Worm (Caenorhabditis elegans) whole organism, mixed stage, embryonic: ENCODE measurements around the gene C16D9.5.

ENCODE experiments used
- M03D4.4 ChIP-seq: sonication (generic microtip); optimal IDR thresholded peaks from 2 replicates; lab custom pipeline; 2017; ENCODE audit warnings: mild to moderate bottlenecking, missing genetic modification characterization, missing compliant biosample characterization
- bed-3 ChIP-seq: fragments of 200-800 bp; sonication (Bioruptor generic); optimal IDR thresholded peaks from 3 replicates; lab custom pipeline; 2018; ENCODE audit warnings: mild to moderate bottlenecking, missing genetic modification characterization, moderate library complexity, missing compliant biosample characterization
- blmp-1 ChIP-seq: fragments of 150-350 bp; optimal IDR thresholded peaks from 2 replicates; lab custom pipeline; 2014; ENCODE audit warnings: missing biosample characterization, missing genetic modification characterization
- ceh-39 ChIP-seq: fragments of 150-350 bp; optimal IDR thresholded peaks from 2 replicates; lab custom pipeline; 2014; ENCODE audit warnings: missing biosample characterization, missing genetic modification characterization
- ceh-43 ChIP-seq: fragments of 200-800 bp; sonication (Bioruptor generic); optimal IDR thresholded peaks from 2 replicates; lab custom pipeline; 2018; ENCODE audit warnings: mild to moderate bottlenecking, missing genetic modification characterization, moderate library complexity, missing compliant biosample characterization
- ces-1 ChIP-seq: fragments of 150-350 bp; optimal IDR thresholded peaks from 2 replicates; lab custom pipeline; 2014; ENCODE audit warnings: missing biosample characterization, missing genetic modification reagents, missing genetic modification characterization
- cnd-1 ChIP-seq: fragments of 200-800 bp; sonication (Bioruptor generic); optimal IDR thresholded peaks from 2 replicates; lab custom pipeline; 2018; ENCODE audit warnings: mild to moderate bottlenecking, missing genetic modification characterization, missing compliant biosample characterization
- drap-1 ChIP-seq: fragments of 200-800 bp; sonication (Bioruptor generic); optimal IDR thresholded peaks from 3 replicates; lab custom pipeline; 2018; ENCODE audit warnings: mild to moderate bottlenecking, missing genetic modification characterization, missing compliant biosample characterization
- elt-1 ChIP-seq: sonication (generic microtip); optimal IDR thresholded peaks from 2 replicates; lab custom pipeline; 2017; ENCODE audit warnings: missing genetic modification characterization, mild to moderate bottlenecking, missing compliant biosample characterization, antibody characterized with exemption, moderate library complexity, borderline replicate concordance; ENCODE audit not compliant: insufficient read depth
- elt-3 ChIP-seq: fragments of 150-350 bp; optimal IDR thresholded peaks from 2 replicates; lab custom pipeline; 2014; ENCODE audit warnings: missing biosample characterization, missing genetic modification characterization
- flh-1 ChIP-seq: fragments of 200-800 bp; sonication (Bioruptor generic); optimal IDR thresholded peaks from 2 replicates; lab custom pipeline; 2018; ENCODE audit warnings: mild to moderate bottlenecking, missing genetic modification characterization, moderate library complexity, missing compliant biosample characterization
- hlh-1 ChIP-seq: fragments of 150-350 bp; optimal IDR thresholded peaks from 2 replicates; lab custom pipeline; 2014; ENCODE audit warnings: missing biosample characterization, missing genetic modification reagents, missing genetic modification characterization
- lin-13 ChIP-seq: fragments of 150-350 bp; optimal IDR thresholded peaks from 2 replicates; lab custom pipeline; 2014; ENCODE audit warnings: missing biosample characterization, missing genetic modification characterization
- lin-32 ChIP-seq: fragments of 200-800 bp; sonication (Bioruptor generic); optimal IDR thresholded peaks from 2 replicates; lab custom pipeline; 2018; ENCODE audit warnings: mild to moderate bottlenecking, missing genetic modification characterization, missing compliant biosample characterization
- lsy-2 ChIP-seq: fragments of 150-350 bp; optimal IDR thresholded peaks from 2 replicates; lab custom pipeline; 2014; ENCODE audit warnings: missing biosample characterization, missing genetic modification characterization
- mab-5 ChIP-seq: fragments of 150-350 bp; optimal IDR thresholded peaks from 2 replicates; lab custom pipeline; 2014; ENCODE audit warnings: missing biosample characterization, missing genetic modification characterization
- mep-1 ChIP-seq: fragments of 150-350 bp; optimal IDR thresholded peaks from 2 replicates; lab custom pipeline; 2017; ENCODE audit warnings: missing biosample characterization, missing genetic modification reagents, missing genetic modification characterization, inconsistent platforms
- mls-2 ChIP-seq: sonication (generic microtip); optimal IDR thresholded peaks from 2 replicates; lab custom pipeline; 2016; ENCODE audit warnings: mild to moderate bottlenecking, missing genetic modification characterization, moderate library complexity, missing compliant biosample characterization
- nhr-2 ChIP-seq: fragments of 150-350 bp; optimal IDR thresholded peaks from 2 replicates; lab custom pipeline; 2014; ENCODE audit warnings: missing biosample characterization, missing genetic modification characterization
- nhr-237 ChIP-seq: fragments of 150-350 bp; optimal IDR thresholded peaks from 2 replicates; lab custom pipeline; 2014; ENCODE audit warnings: missing biosample characterization, missing genetic modification characterization
- nhr-28 ChIP-seq: fragments of 150-350 bp; optimal IDR thresholded peaks from 2 replicates; lab custom pipeline; 2014; ENCODE audit warnings: missing biosample characterization, missing genetic modification characterization
- nhr-76 ChIP-seq: sonication (generic microtip); optimal IDR thresholded peaks from 2 replicates; lab custom pipeline; 2017; ENCODE audit warnings: missing biosample characterization, missing genetic modification characterization
- pha-4 ChIP-seq: fragments of 150-350 bp; optimal IDR thresholded peaks from 2 replicates; lab custom pipeline; 2018; ENCODE audit warnings: missing biosample characterization, missing genetic modification reagents, missing genetic modification characterization
- snpc-4 ChIP-seq: fragments of 150-350 bp; optimal IDR thresholded peaks from 2 replicates; lab custom pipeline; 2014; ENCODE audit warnings: missing biosample characterization, missing genetic modification characterization
- sptf-1 ChIP-seq: sonication (generic microtip); optimal IDR thresholded peaks from 2 replicates; lab custom pipeline; 2017; ENCODE audit warnings: mild to moderate bottlenecking, missing genetic modification characterization, moderate library complexity, missing compliant biosample characterization
- tbx-8 ChIP-seq: fragments of 200-800 bp; sonication (Bioruptor generic); optimal IDR thresholded peaks from 2 replicates; lab custom pipeline; 2018; ENCODE audit warnings: mild to moderate bottlenecking, missing genetic modification characterization, moderate library complexity, missing compliant biosample characterization
- unc-120 ChIP-seq: sonication (generic microtip); optimal IDR thresholded peaks from 2 replicates; lab custom pipeline; 2017; ENCODE audit warnings: missing genetic modification characterization, missing compliant biosample characterization; ENCODE audit not compliant: poor library complexity, severe bottlenecking
- unc-39 ChIP-seq: fragments of 150-350 bp; optimal IDR thresholded peaks from 2 replicates; lab custom pipeline; 2014; ENCODE audit warnings: missing biosample characterization, missing genetic modification characterization
- unc-62 ChIP-seq: fragments of 150-350 bp; optimal IDR thresholded peaks from 2 replicates; lab custom pipeline; 2014; ENCODE audit warnings: missing biosample characterization, missing genetic modification reagents, missing genetic modification characterization
- zip-8 ChIP-seq: fragments of 150-350 bp; optimal IDR thresholded peaks from 2 replicates; lab custom pipeline; 2014; ENCODE audit warnings: missing biosample characterization, missing genetic modification characterization
- ztf-11 ChIP-seq: fragments of 150-350 bp; optimal IDR thresholded peaks from 2 replicates; lab custom pipeline; 2014; ENCODE audit warnings: missing biosample characterization, missing genetic modification characterization

C16D9.5 gene

DNA sequence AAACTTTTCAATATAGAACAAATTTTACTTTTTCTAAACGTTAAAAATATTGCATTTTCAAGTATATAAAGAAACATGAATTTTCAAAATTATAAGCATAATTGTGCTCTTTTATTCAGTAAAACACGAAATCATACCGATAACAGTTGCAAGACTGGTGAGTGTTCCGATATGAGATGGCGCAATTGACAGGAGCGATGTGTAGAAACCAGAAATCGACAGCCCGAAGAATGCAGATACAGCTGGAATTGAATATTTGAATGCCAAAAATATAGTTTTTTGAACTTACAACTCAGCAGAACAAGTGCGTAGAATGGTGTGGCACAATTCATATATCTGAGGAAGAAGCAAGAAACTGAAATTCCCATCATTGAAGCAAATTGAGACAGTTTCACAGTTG is 37.6 kb upstream of the C16D9.5 start:
- TF ChIP-seq nhr-2: no peak
- no peak for TF ChIP-seq snpc-4 (tag; lab: Kevin White, UChicago)
- TF ChIP-seq ceh-43 (GFP tag; lab: Kevin White, UChicago): no peak
- no peak for TF ChIP-seq tbx-8 (GFP tag; lab: Kevin White, UChicago)
- TF ChIP-seq drap-1: no peak
- TF ChIP-seq ceh-39 (tag; lab: Kevin White, UChicago): no peak
- no peak for TF ChIP-seq mep-1 (tag; lab: Kevin White, UChicago)
- no peak for TF ChIP-seq ztf-11 (tag; lab: Kevin White, UChicago)
- TF ChIP-seq blmp-1 (tag; lab: Kevin White, UChicago): no peak

DNA sequence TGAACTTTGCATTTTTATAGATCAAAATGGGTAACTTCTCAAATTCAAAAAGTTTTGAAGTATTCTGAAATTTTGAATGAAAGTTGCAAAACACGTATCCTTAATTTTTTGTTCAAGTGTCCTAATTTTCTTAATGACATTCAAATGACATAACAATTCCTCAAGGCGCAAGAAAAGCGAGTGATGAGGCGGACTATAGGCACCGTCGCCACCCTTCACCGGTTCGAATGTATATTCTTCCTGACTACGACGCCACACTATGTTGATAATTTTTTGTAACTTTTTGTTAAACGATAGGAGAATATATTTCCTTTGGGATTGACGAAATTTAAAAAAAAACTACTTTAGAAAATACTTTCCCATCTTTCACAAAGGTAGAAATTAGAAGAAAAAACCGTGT is 36.3 kb upstream of the C16D9.5 start:
- no peak for TF ChIP-seq nhr-28
- no peak for TF ChIP-seq snpc-4 (tag; lab: Kevin White, UChicago)
- no peak for TF ChIP-seq elt-3 (tag; lab: Kevin White, UChicago)
- TF ChIP-seq zip-8 (tag; lab: Kevin White, UChicago): no peak
- TF ChIP-seq mls-2: no peak
- TF ChIP-seq nhr-76: no peak

DNA sequence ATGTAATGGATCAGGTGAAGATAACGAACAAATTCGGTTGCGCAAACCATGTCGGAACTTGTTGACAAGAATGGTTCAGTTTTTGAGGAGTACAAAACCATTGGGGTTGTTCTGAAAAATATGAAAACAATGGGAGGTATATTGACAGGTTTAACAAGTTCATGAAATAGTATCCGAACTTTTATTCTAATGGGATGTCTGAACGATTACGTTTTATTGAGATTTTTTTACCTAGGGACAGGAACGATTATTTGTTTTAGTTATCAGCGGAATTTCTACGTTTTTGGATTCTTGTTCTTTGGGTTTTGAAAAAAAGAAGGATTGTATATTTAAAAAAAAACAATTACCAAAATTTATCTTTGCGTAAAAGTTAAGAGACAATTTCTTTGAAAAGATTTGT is 35.4 kb upstream of the C16D9.5 start, which contains the start of gene str-135:
Gene str-135, minus strand, starts transcription at position 101 of the 400 bp plus-strand sequence.
- TF ChIP-seq nhr-76: no peak
- TF ChIP-seq, all 35 proteins: peak for 0

DNA sequence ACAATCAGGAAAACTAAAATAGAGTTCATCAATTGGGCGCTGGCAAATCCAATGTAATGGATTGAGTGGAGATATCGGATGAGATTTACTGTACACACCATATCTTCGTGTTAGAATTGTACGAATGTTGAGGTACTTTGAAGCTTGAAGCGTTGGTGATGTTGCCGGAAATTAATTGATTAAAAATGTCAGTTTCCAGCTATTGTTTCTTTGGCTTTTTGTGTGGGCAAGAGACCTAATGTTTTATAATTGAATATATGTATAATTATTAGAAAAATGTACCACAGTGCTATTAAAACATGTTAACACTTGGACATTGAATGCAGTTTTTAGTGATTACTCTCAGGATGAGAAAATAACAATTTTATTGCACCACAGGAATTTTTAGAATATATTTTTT is 33.5 kb upstream of the C16D9.5 start, which contains the start of gene str-136:
Gene str-136, minus strand, starts transcription at position 101 of the 400 bp plus-strand sequence.
- no peak for TF ChIP-seq unc-120
- TF ChIP-seq lsy-2 (tag; lab: Kevin White, UChicago): no peak
- no peak for TF ChIP-seq nhr-28
- no peak for TF ChIP-seq mab-5 (tag; lab: Kevin White, UChicago)
- no peak for TF ChIP-seq cnd-1 (tag; lab: Kevin White, UChicago)
- TF ChIP-seq ceh-43 (GFP tag; lab: Kevin White, UChicago): no peak
- no peak for TF ChIP-seq ztf-11 (tag; lab: Kevin White, UChicago)
- no peak for TF ChIP-seq lin-13 (tag; lab: Kevin White, UChicago)
- TF ChIP-seq elt-3 (tag; lab: Kevin White, UChicago): no peak
- no peak for TF ChIP-seq nhr-76
- TF ChIP-seq unc-39 (tag; lab: Kevin White, UChicago): no peak
- no peak for TF ChIP-seq lin-32
- no peak for TF ChIP-seq blmp-1 (tag; lab: Kevin White, UChicago)
- TF ChIP-seq ceh-39 (tag; lab: Kevin White, UChicago): no peak
- TF ChIP-seq drap-1: no peak
- TF ChIP-seq M03D4.4 (tag; lab: Kevin White, UChicago): no peak

DNA sequence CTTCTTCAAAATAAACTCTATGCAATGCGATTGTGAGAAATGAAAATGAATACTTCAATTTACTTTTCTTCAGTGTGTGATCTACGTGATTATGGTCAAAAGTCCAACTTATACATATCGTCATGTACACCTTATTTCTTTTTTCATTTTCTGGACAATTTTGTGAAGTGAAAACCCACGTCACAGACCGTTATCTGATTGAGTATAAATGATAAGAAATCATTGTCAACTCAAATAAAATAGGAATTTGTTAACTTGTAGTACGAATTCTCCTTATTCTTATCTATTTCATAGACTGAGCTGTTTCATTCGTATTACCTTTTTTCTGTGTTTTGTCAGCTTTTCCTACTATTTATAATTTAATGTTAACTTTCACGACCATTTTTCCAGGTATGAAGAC is 26.6 kb upstream of the C16D9.5 start, which contains the start of gene asp-5:
Gene asp-5, plus strand, starts transcription at position 391 of the 400 bp plus-strand sequence.
- TF ChIP-seq hlh-1 (tag; lab: Kevin White, UChicago): no peak
- TF ChIP-seq blmp-1 (tag; lab: Kevin White, UChicago): no peak
- TF ChIP-seq drap-1: no peak
- no peak for TF ChIP-seq nhr-28
- TF ChIP-seq nhr-76: no peak
- TF ChIP-seq unc-62 (GFP tag; lab: Kevin White, UChicago): no peak
- TF ChIP-seq zip-8 (tag; lab: Kevin White, UChicago): no peak
- no peak for TF ChIP-seq bed-3 (GFP tag; lab: Kevin White, UChicago)
- no peak for TF ChIP-seq flh-1 (GFP tag; lab: Kevin White, UChicago)
- TF ChIP-seq snpc-4 (tag; lab: Kevin White, UChicago): no peak
- no peak for TF ChIP-seq lsy-2 (tag; lab: Kevin White, UChicago)
- TF ChIP-seq lin-13 (tag; lab: Kevin White, UChicago): no peak
- no peak for TF ChIP-seq ces-1 (GFP tag; lab: Kevin White, UChicago)
- no peak for TF ChIP-seq nhr-237 (tag; lab: Kevin White, UChicago)
- TF ChIP-seq lin-32: no peak
- no peak for TF ChIP-seq elt-1 (tag; lab: Kevin White, UChicago)
- TF ChIP-seq sptf-1: no peak

DNA sequence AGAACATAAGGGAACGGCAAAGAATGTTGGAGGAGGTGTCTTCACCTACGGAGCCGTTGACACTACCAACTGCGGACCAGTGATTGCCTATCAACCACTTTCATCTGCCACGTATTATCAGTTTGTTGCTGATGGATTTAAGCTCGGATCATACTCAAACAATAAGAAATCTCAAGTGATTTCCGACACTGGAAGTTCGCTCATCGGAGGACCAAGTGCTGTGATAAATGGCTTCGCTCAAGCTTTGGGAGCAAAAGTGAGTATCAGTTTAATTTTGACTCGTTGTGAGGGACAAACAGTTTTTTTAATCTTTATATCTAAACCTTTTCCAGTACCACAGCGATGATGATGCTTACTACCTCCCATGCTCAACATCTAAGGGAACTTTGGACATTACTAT is 26.0 kb upstream of the C16D9.5 start:
- TF ChIP-seq blmp-1 (tag; lab: Kevin White, UChicago) (no peak), ztf-11 (tag; lab: Kevin White, UChicago) (no peak), ceh-43 (GFP tag; lab: Kevin White, UChicago) (no peak), ceh-39 (tag; lab: Kevin White, UChicago) (no peak), nhr-2 (no peak), zip-8 (tag; lab: Kevin White, UChicago) (no peak), snpc-4 (tag; lab: Kevin White, UChicago) (no peak), pha-4 (tag; lab: Kevin White, UChicago) (no peak), elt-1 (tag; lab: Kevin White, UChicago) (no peak), cnd-1 (tag; lab: Kevin White, UChicago) (no peak), mab-5 (tag; lab: Kevin White, UChicago) (no peak), tbx-8 (GFP tag; lab: Kevin White, UChicago) (no peak), mls-2 (no peak), nhr-28 (no peak), mep-1 (tag; lab: Kevin White, UChicago) (no peak), M03D4.4 (tag; lab: Kevin White, UChicago) (no peak), ces-1 (GFP tag; lab: Kevin White, UChicago) (no peak), lin-13 (tag; lab: Kevin White, UChicago) (no peak)
- TF ChIP-seq, all 35 proteins: peak for 0
